Worm (Caenorhabditis elegans) whole organism, late embryonic: ENCODE data around the gene W03G11.3.

Source experiments
- C38D4.7 ChIP-seq: fragments of 200-800 bp; sonication (Bioruptor generic); optimal IDR thresholded peaks from 2 replicates; lab custom pipeline; 2018; ENCODE audit warnings: mild to moderate bottlenecking, missing genetic modification characterization, moderate library complexity, missing compliant biosample characterization
- ceh-2 ChIP-seq: sonication (generic microtip); optimal IDR thresholded peaks from 2 replicates; lab custom pipeline; 2016; ENCODE audit warnings: missing genotype, missing genetic modification characterization, missing compliant biosample characterization
- ceh-45 ChIP-seq: fragments of 200-800 bp; sonication (Bioruptor generic); IDR thresholded peaks from 2 replicates; pipeline ENCODE4 v1.3.6; 2022; ENCODE audit warnings: missing genetic modification reagents, missing genetic modification characterization, missing compliant biosample characterization
- ceh-9 ChIP-seq: sonication (generic microtip); optimal IDR thresholded peaks from 2 replicates; lab custom pipeline; 2016; ENCODE audit warnings: mild to moderate bottlenecking, missing genetic modification characterization, inconsistent platforms, missing compliant biosample characterization
- elt-2 ChIP-seq: sonication (generic microtip); optimal IDR thresholded peaks from 2 replicates; lab custom pipeline; 2016; ENCODE audit warnings: missing genetic modification reagents, missing genetic modification characterization, missing compliant biosample characterization
- fkh-10 ChIP-seq: fragments of 150-350 bp; optimal IDR thresholded peaks from 2 replicates; lab custom pipeline; 2014; ENCODE audit warnings: missing biosample characterization, missing genetic modification reagents, missing genetic modification characterization
- hlh-13 ChIP-seq: fragments of 200-800 bp; sonication (Bioruptor generic); optimal IDR thresholded peaks from 2 replicates; lab custom pipeline; 2018; ENCODE audit warnings: mild to moderate bottlenecking, missing genetic modification characterization, missing compliant biosample characterization
- hlh-15 ChIP-seq: sonication (generic microtip); optimal IDR thresholded peaks from 2 replicates; lab custom pipeline; 2016; ENCODE audit warnings: missing genetic modification characterization, missing compliant biosample characterization
- lin-11 ChIP-seq: fragments of 200-800 bp; sonication (Bioruptor generic); optimal IDR thresholded peaks from 2 replicates; lab custom pipeline; 2018; ENCODE audit warnings: mild to moderate bottlenecking, missing genetic modification characterization, missing compliant biosample characterization
- nhr-11 ChIP-seq: fragments of 150-350 bp; optimal IDR thresholded peaks from 2 replicates; lab custom pipeline; 2014; ENCODE audit warnings: missing biosample characterization, missing genetic modification characterization
- pat-9 ChIP-seq: fragments of 200-800 bp; sonication (Bioruptor generic); optimal IDR thresholded peaks from 2 replicates; lab custom pipeline; 2018; ENCODE audit warnings: mild to moderate bottlenecking, missing genetic modification characterization, moderate library complexity, missing compliant biosample characterization
- tbx-2 ChIP-seq: sonication (generic microtip); optimal IDR thresholded peaks from 2 replicates; lab custom pipeline; 2016; ENCODE audit warnings: missing genetic modification characterization, missing compliant biosample characterization
- unc-86 ChIP-seq: sonication (generic microtip); optimal IDR thresholded peaks from 2 replicates; lab custom pipeline; 2016; ENCODE audit warnings: missing genetic modification characterization, missing compliant biosample characterization

DNA sequence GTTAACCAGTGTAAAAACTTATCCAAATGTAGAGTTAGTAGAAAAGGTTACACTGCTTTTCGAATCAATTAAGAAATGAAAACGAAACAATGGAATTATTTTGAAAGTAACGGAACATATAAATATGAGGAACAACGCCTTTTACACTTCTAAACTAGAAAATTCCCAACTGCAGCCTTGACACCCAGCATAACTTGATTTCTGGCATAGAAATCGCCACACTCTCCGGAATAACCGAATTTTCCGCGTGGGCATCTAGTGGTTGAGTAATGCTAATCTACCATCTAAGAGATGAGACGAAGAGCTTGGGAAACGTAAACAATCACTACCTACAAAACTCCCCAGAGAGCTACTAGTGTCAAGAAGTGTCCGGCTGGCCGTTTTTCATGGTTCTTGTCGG, 22.4 kb downstream of the W03G11.3 start:
- TF ChIP-seq ceh-2 (tag; lab: Kevin White, UChicago) (no peak), pat-9 (tag; lab: Kevin White, UChicago) (no peak), C38D4.7 (no peak), elt-2 (tag; lab: Kevin White, UChicago) (no peak), unc-86 (tag; lab: Kevin White, UChicago) (no peak), nhr-11 (no peak), ceh-45 (GFP tag; lab: Robert Waterston, UW) (no peak), lin-11 (tag; lab: Kevin White, UChicago) (no peak), hlh-13 (GFP tag; lab: Kevin White, UChicago) (no peak), tbx-2 (tag; lab: Kevin White, UChicago) (no peak), fkh-10 (no peak), hlh-15 (tag; lab: Kevin White, UChicago) (no peak), ceh-9 (no peak)
